Fruit fly (Drosophila melanogaster): ENCODE data around the gene CG7706.

DNA sequence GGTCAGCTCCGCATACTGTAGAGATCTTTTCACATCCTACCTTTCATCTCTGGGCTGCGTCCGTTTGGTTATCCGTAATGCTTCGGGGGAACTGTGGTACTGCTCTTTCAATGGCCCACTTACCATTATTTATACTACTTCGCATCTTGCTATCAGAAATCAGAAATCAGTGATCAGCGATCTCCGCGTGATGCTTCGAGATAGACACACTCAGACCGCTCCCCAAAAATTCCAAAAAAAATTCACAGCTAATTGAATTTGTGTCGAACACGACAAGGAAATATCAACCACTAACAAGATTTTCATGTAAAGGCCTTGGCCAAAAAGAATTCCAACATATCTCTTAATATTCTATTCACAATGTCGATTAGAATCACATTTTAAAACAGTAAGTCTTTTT, 50.8 kb downstream of the CG7706 start, which contains the start of gene CG7715:
- TF ChIP-seq MTF-1 (GFP tag; optimal IDR thresholded peaks at IDR 0.05; ENCODE audit: borderline replicate concordance), result no peak
- no peak for TF ChIP-seq HLH54F (GFP tag; optimal IDR thresholded peaks at IDR 0.05)
- TF ChIP-seq sug (tag; optimal IDR thresholded peaks at IDR 0.05), result no peak
- no peak for TF ChIP-seq stc (GFP tag; IDR thresholded peaks at IDR 0.05)
- no peak for TF ChIP-seq Mrtf (GFP tag; IDR thresholded peaks at IDR 0.05)
- no peak for TF ChIP-seq Hsf (GFP tag; optimal IDR thresholded peaks at IDR 0.05)
- no peak for TF ChIP-seq Oaz (GFP tag; IDR thresholded peaks at IDR 0.05)
- TF ChIP-seq Hand (GFP tag; optimal IDR thresholded peaks at IDR 0.05), result no peak
- no peak for TF ChIP-seq CG1792 (GFP tag; optimal IDR thresholded peaks at IDR 0.05)
- TF ChIP-seq Gug (GFP tag; IDR thresholded peaks at IDR 0.05), result no peak
